Worm (Caenorhabditis elegans) whole organism, mixed stage, embryonic: ENCODE data around the gene snf-3.

Experiments used
- elt-3 ChIP-seq: fragments of 150-350 bp; optimal IDR thresholded peaks from 2 replicates; lab custom pipeline; 2014; ENCODE audit warnings: missing biosample characterization, missing genetic modification characterization
- lin-32 ChIP-seq: fragments of 200-800 bp; sonication (Bioruptor generic); optimal IDR thresholded peaks from 2 replicates; lab custom pipeline; 2018; ENCODE audit warnings: mild to moderate bottlenecking, missing genetic modification characterization, missing compliant biosample characterization
- nhr-12 ChIP-seq: fragments of 150-350 bp; optimal IDR thresholded peaks from 2 replicates; lab custom pipeline; 2014; ENCODE audit warnings: missing biosample characterization, missing genetic modification characterization

- no peak for TF ChIP-seq elt-3 (tag; lab: Kevin White, UChicago)
- TF ChIP-seq nhr-12 (tag; lab: Kevin White, UChicago), result no peak
- no peak for TF ChIP-seq lin-32
Observed at ce11 chrII:1086479-1086878, 5.3 kb upstream of the snf-3 start.
